Worm (Caenorhabditis elegans) whole organism, early embryonic: Measurements from ENCODE around the gene CD4.1.

ENCODE experiments used
- B0310.2 ChIP-seq: sonication (generic microtip); optimal IDR thresholded peaks from 2 replicates; lab custom pipeline; 2016; ENCODE audit warnings: mild to moderate bottlenecking, missing genetic modification characterization, missing compliant biosample characterization
- F13C5.2 ChIP-seq: sonication (generic microtip); optimal IDR thresholded peaks from 2 replicates; lab custom pipeline; 2017; ENCODE audit warnings: mild to moderate bottlenecking, missing genetic modification characterization, inconsistent platforms, missing compliant biosample characterization
- aly-1 ChIP-seq: sonication (generic microtip); optimal IDR thresholded peaks from 2 replicates; lab custom pipeline; 2016; ENCODE audit warnings: missing genetic modification characterization, missing compliant biosample characterization
- ama-1 ChIP-seq: fragments of 150-350 bp; optimal IDR thresholded peaks from 2 replicates; lab custom pipeline; 2014
- ceh-13 ChIP-seq: fragments of 200-800 bp; sonication (Bioruptor generic); optimal IDR thresholded peaks from 2 replicates; lab custom pipeline; 2018; ENCODE audit warnings: mild to moderate bottlenecking, missing genetic modification characterization, missing compliant biosample characterization
- ceh-36 ChIP-seq: sonication (generic microtip); optimal IDR thresholded peaks from 2 replicates; lab custom pipeline; 2016; ENCODE audit warnings: missing genetic modification characterization, inconsistent platforms, missing compliant biosample characterization
- ets-7 ChIP-seq: sonication (generic microtip); optimal IDR thresholded peaks from 2 replicates; lab custom pipeline; 2016; ENCODE audit warnings: missing genotype, missing genetic modification characterization, missing compliant biosample characterization
- flt-1 ChIP-seq: fragments of 200-800 bp; sonication (Bioruptor generic); IDR thresholded peaks from 2 replicates; pipeline ENCODE4 v1.3.6; 2022; ENCODE audit warnings: missing genetic modification characterization, missing compliant biosample characterization
- hmbx-1 ChIP-seq: sonication (generic microtip); optimal IDR thresholded peaks from 2 replicates; lab custom pipeline; 2016; ENCODE audit warnings: mild to moderate bottlenecking, missing genetic modification characterization, missing compliant biosample characterization
- hmg-4 ChIP-seq: fragments of 200-800 bp; sonication (Bioruptor generic); optimal IDR thresholded peaks from 2 replicates; lab custom pipeline; 2018; ENCODE audit warnings: mild to moderate bottlenecking, missing genetic modification characterization, missing compliant biosample characterization
- hnd-1 ChIP-seq: sonication (generic microtip); optimal IDR thresholded peaks from 2 replicates; lab custom pipeline; 2016; ENCODE audit warnings: missing genetic modification characterization, missing compliant biosample characterization
- pes-1 ChIP-seq: fragments of 200-800 bp; sonication (Bioruptor generic); IDR thresholded peaks from 2 replicates; pipeline ENCODE4 v1.3.6; 2022; ENCODE audit warnings: missing genetic modification reagents, missing genetic modification characterization, missing compliant biosample characterization
- scrt-1 ChIP-seq: fragments of 200-800 bp; sonication (Bioruptor generic); IDR thresholded peaks from 2 replicates; pipeline ENCODE4 v1.3.6; 2022; ENCODE audit warnings: missing genetic modification characterization, missing compliant biosample characterization
- sea-1 ChIP-seq: fragments of 200-800 bp; sonication (Bioruptor generic); conservative IDR thresholded peaks from 2 replicates; pipeline ENCODE4 v1.3.6; 2022; ENCODE audit warnings: missing genetic modification characterization, missing compliant biosample characterization
- tbx-11 ChIP-seq: fragments of 200-800 bp; sonication (Bioruptor generic); IDR thresholded peaks from 2 replicates; pipeline ENCODE4 v1.3.6; 2022; ENCODE audit warnings: missing genetic modification characterization, missing compliant biosample characterization
- tbx-37 ChIP-seq: fragments of 200-800 bp; sonication (Bioruptor generic); conservative IDR thresholded peaks from 2 replicates; pipeline ENCODE4 v1.3.6; 2022; ENCODE audit warnings: missing genetic modification reagents, missing genetic modification characterization, missing compliant biosample characterization
- tra-4 ChIP-seq: sonication (generic microtip); optimal IDR thresholded peaks from 2 replicates; lab custom pipeline; 2017; ENCODE audit warnings: missing genetic modification characterization, missing compliant biosample characterization

CD4.1 gene

ce11 chrV:5606255-5606654 lies at the start of gene CD4.1:
TSS of gene CD4.1 (plus strand) at chrV:5606555.
- TF ChIP-seq ceh-36 (tag; lab: Kevin White, UChicago), result no peak

- no peak for TF ChIP-seq pes-1 (GFP tag; lab: Robert Waterston, UW)
- TF ChIP-seq ama-1 (lab: Kevin White, UChicago), result no peak
- TF ChIP-seq tbx-37 (GFP tag; lab: Robert Waterston, UW), result no peak
- TF ChIP-seq ceh-36 (tag; lab: Kevin White, UChicago), result no peak
- no peak for TF ChIP-seq flt-1 (GFP tag; lab: Robert Waterston, UW)
- TF ChIP-seq sea-1 (GFP tag; lab: Robert Waterston, UW), result no peak
- TF ChIP-seq scrt-1 (GFP tag; lab: Robert Waterston, UW), result no peak
- TF ChIP-seq F13C5.2 (tag; lab: Kevin White, UChicago), result no peak
- no peak for TF ChIP-seq aly-1
- TF ChIP-seq tra-4 (tag; lab: Kevin White, UChicago), result no peak
- TF ChIP-seq ets-7 (tag; lab: Kevin White, UChicago), result no peak
Observed at ce11 chrV:5558590-5558989, 47.8 kb upstream of the CD4.1 start, which contains the start of gene glb-5. TSS of gene glb-5 (plus strand) at chrV:5558890.

- TF ChIP-seq F13C5.2 (tag; lab: Kevin White, UChicago) (no peak), tbx-37 (GFP tag; lab: Robert Waterston, UW) (no peak), sea-1 (GFP tag; lab: Robert Waterston, UW) (no peak), tra-4 (tag; lab: Kevin White, UChicago) (no peak), hmbx-1 (tag; lab: Kevin White, UChicago) (no peak), ama-1 (lab: Kevin White, UChicago) (no peak), hnd-1 (tag; lab: Kevin White, UChicago) (no peak), flt-1 (GFP tag; lab: Robert Waterston, UW) (no peak), ceh-13 (GFP tag; lab: Kevin White, UChicago) (no peak), pes-1 (GFP tag; lab: Robert Waterston, UW) (no peak), hmg-4 (GFP tag; lab: Kevin White, UChicago) (no peak), aly-1 (no peak), ceh-36 (tag; lab: Kevin White, UChicago) (no peak), B0310.2 (tag; lab: Kevin White, UChicago) (no peak), scrt-1 (GFP tag; lab: Robert Waterston, UW) (no peak)
Observed at ce11 chrV:5559882-5560281, 46.5 kb upstream of the CD4.1 start.

- TF ChIP-seq tbx-11 (GFP tag; lab: Robert Waterston, UW) (no peak), hmbx-1 (tag; lab: Kevin White, UChicago) (no peak), pes-1 (GFP tag; lab: Robert Waterston, UW) (no peak)
Observed at ce11 chrV:5567119-5567518, 39.2 kb upstream of the CD4.1 start, which contains the start of gene C18C4.7. TSS of gene C18C4.7 (minus strand) at chrV:5567219.

ce11 chrV:5570433-5570832 lies 35.9 kb upstream of the CD4.1 start, which contains the start of gene glb-6:
TSS of gene glb-6 (minus strand) at chrV:5570533.
- TF ChIP-seq ets-7 (tag; lab: Kevin White, UChicago) (no peak), ceh-13 (GFP tag; lab: Kevin White, UChicago) (no peak), sea-1 (GFP tag; lab: Robert Waterston, UW) (no peak), pes-1 (GFP tag; lab: Robert Waterston, UW) (no peak), flt-1 (GFP tag; lab: Robert Waterston, UW) (no peak), tbx-37 (GFP tag; lab: Robert Waterston, UW) (no peak), tbx-11 (GFP tag; lab: Robert Waterston, UW) (no peak), B0310.2 (tag; lab: Kevin White, UChicago) (no peak), hmbx-1 (tag; lab: Kevin White, UChicago) (no peak), tra-4 (tag; lab: Kevin White, UChicago) (no peak), F13C5.2 (tag; lab: Kevin White, UChicago) (no peak), scrt-1 (GFP tag; lab: Robert Waterston, UW) (no peak), ama-1 (lab: Kevin White, UChicago) (no peak), ceh-36 (tag; lab: Kevin White, UChicago) (no peak), hmg-4 (GFP tag; lab: Kevin White, UChicago) (no peak), aly-1 (no peak), hnd-1 (tag; lab: Kevin White, UChicago) (no peak)

- no peak for TF ChIP-seq scrt-1 (GFP tag; lab: Robert Waterston, UW)
- no peak for TF ChIP-seq flt-1 (GFP tag; lab: Robert Waterston, UW)
- no peak for TF ChIP-seq tra-4 (tag; lab: Kevin White, UChicago)
- no peak for TF ChIP-seq ceh-36 (tag; lab: Kevin White, UChicago)
- no peak for TF ChIP-seq tbx-11 (GFP tag; lab: Robert Waterston, UW)
- no peak for TF ChIP-seq ets-7 (tag; lab: Kevin White, UChicago)
- no peak for TF ChIP-seq ceh-13 (GFP tag; lab: Kevin White, UChicago)
- no peak for TF ChIP-seq pes-1 (GFP tag; lab: Robert Waterston, UW)
Observed at ce11 chrV:5571691-5572090, 34.7 kb upstream of the CD4.1 start.

- TF ChIP-seq pes-1 (GFP tag; lab: Robert Waterston, UW) (no peak), hmg-4 (GFP tag; lab: Kevin White, UChicago) (no peak), ama-1 (lab: Kevin White, UChicago) (no peak), B0310.2 (tag; lab: Kevin White, UChicago) (no peak), aly-1 (no peak), tra-4 (tag; lab: Kevin White, UChicago) (no peak), ceh-13 (GFP tag; lab: Kevin White, UChicago) (no peak), scrt-1 (GFP tag; lab: Robert Waterston, UW) (no peak), tbx-11 (GFP tag; lab: Robert Waterston, UW) (no peak)
Observed at ce11 chrV:5576008-5576407, 30.3 kb upstream of the CD4.1 start.
